Worm (Caenorhabditis elegans) whole organism, young adult: ENCODE data around the gene F31B12.3.

ENCODE experiments used
- B0035.1 ChIP-seq: sonication (generic microtip); optimal IDR thresholded peaks from 2 replicates; lab custom pipeline; 2016; ENCODE audit warnings: missing genetic modification characterization, mild to moderate bottlenecking, missing compliant biosample characterization, missing genotype, missing genetic modification reagents
- F57A8.1 ChIP-seq: fragments of 200-800 bp; sonication (Bioruptor generic); optimal IDR thresholded peaks from 2 replicates; lab custom pipeline; 2018; ENCODE audit warnings: mild to moderate bottlenecking, missing genetic modification characterization, moderate library complexity, missing compliant biosample characterization
- dpl-1 ChIP-seq: fragments of 150-350 bp; optimal IDR thresholded peaks from 2 replicates; lab custom pipeline; 2014; ENCODE audit warnings: missing biosample characterization, missing genetic modification reagents, missing genetic modification characterization
- efl-1 ChIP-seq: fragments of 150-350 bp; optimal IDR thresholded peaks from 2 replicates; lab custom pipeline; 2014; ENCODE audit warnings: missing biosample characterization, missing genetic modification reagents, missing genetic modification characterization
- lin-40 ChIP-seq: sonication (generic microtip); optimal IDR thresholded peaks from 2 replicates; lab custom pipeline; 2016; ENCODE audit warnings: missing genetic modification characterization, mild to moderate bottlenecking, missing compliant biosample characterization, missing genotype, missing genetic modification reagents
- lin-54 ChIP-seq: fragments of 200-800 bp; sonication (Bioruptor generic); optimal IDR thresholded peaks from 2 replicates; lab custom pipeline; 2018; ENCODE audit warnings: mild to moderate bottlenecking, missing genetic modification characterization, missing compliant biosample characterization
- mes-4 ChIP-seq: sonication (generic microtip); optimal IDR thresholded peaks from 2 replicates; lab custom pipeline; 2016; ENCODE audit warnings: missing genotype, missing genetic modification characterization, missing compliant biosample characterization
- nfyb-1 ChIP-seq: fragments of 200-800 bp; sonication (Bioruptor generic); IDR thresholded peaks from 2 replicates; pipeline ENCODE4 v1.3.6; 2022; ENCODE audit warnings: missing genetic modification reagents, missing genetic modification characterization, missing compliant biosample characterization
- nhr-27 ChIP-seq: fragments of 200-800 bp; sonication (Bioruptor generic); optimal IDR thresholded peaks from 2 replicates; lab custom pipeline; 2018; ENCODE audit warnings: mild to moderate bottlenecking, missing genetic modification characterization, moderate library complexity, missing compliant biosample characterization
- pha-4 ChIP-seq: fragments of 150-350 bp; sonication (generic microtip); optimal IDR thresholded peaks from 2 replicates; lab custom pipeline; 2014; ENCODE audit warnings: missing biosample characterization, missing genetic modification reagents, missing genetic modification characterization
- sea-2 ChIP-seq: fragments of 200-800 bp; sonication (Bioruptor generic); IDR thresholded peaks from 2 replicates; pipeline ENCODE4 v1.3.6; 2022; ENCODE audit warnings: missing genetic modification characterization, missing compliant biosample characterization
- snpc-1.1 ChIP-seq: sonication (generic microtip); optimal IDR thresholded peaks from 2 replicates; lab custom pipeline; 2017; ENCODE audit warnings: missing genetic modification characterization, mild to moderate bottlenecking, missing compliant biosample characterization, antibody characterized with exemption, moderate library complexity, missing genotype, missing genetic modification reagents; ENCODE audit not compliant: insufficient read depth
- tbx-9 ChIP-seq: sonication (generic microtip); optimal IDR thresholded peaks from 2 replicates; lab custom pipeline; 2016; ENCODE audit warnings: borderline replicate concordance, missing genetic modification characterization, inconsistent platforms, missing compliant biosample characterization
- ztf-22 ChIP-seq: fragments of 200-800 bp; sonication (Bioruptor generic); optimal IDR thresholded peaks from 2 replicates; lab custom pipeline; 2018; ENCODE audit warnings: mild to moderate bottlenecking, missing genetic modification characterization, moderate library complexity, missing compliant biosample characterization

DNA sequence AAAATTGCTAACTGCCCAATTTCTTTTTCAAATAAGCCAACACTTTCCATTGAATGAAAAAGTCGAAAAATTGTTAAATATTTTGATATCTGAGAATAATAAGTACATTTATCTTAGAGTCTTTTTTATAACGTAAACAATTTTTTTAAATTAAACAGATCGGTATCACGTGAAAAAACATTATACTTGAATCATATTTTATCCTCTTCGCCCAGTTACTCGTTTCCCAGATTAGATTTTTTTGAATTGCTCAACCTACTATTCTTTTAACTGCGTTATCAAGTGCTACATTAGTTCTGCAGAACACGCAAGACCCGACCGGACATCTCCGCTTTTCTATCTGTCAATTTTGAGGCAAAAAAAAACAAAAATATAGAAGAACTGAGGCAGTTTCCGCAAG is 16.0 kb downstream of the F31B12.3 start, which contains the start of gene F31B12.4:
- TF ChIP-seq pha-4 (tag; lab: Kevin White, UChicago) (no peak), lin-54 (GFP tag; lab: Kevin White, UChicago) (no peak), ztf-22 (GFP tag; lab: Kevin White, UChicago) (no peak), B0035.1 (tag; lab: Kevin White, UChicago) (no peak), snpc-1.1 (tag; lab: Kevin White, UChicago) (no peak), dpl-1 (no peak), F57A8.1 (no peak), efl-1 (GFP tag; lab: Kevin White, UChicago) (no peak), lin-40 (tag; lab: Kevin White, UChicago) (no peak), nfyb-1 (GFP tag; lab: Robert Waterston, UW) (no peak), nhr-27 (no peak), tbx-9 (tag; lab: Kevin White, UChicago) (no peak), sea-2 (no peak), mes-4 (tag; lab: Kevin White, UChicago) (no peak)
